Worm (Caenorhabditis elegans): ENCODE data around the gene T07E3.2.

T07E3.2 gene

ce11 chrIII:6945319-6945718, 38.8 kb downstream of the T07E3.2 start:
- TF ChIP-seq jun-1 (tag; optimal IDR thresholded peaks at IDR 0.05) (no peak), set-16 (GFP tag; IDR thresholded peaks at IDR 0.05) (peak; percentile 65), tra-1 (GFP tag; IDR thresholded peaks at IDR 0.05) (no peak), egl-43 (GFP tag; IDR thresholded peaks at IDR 0.05) (0 out of 2 replicates have a peak, but pooled peaks have one; percentile 23), nhr-25 (tag; optimal IDR thresholded peaks at IDR 0.05; ENCODE audit: borderline replicate concordance, insufficient read depth) (no peak), ceh-32 (tag; optimal IDR thresholded peaks at IDR 0.05; ENCODE audit: poor library complexity) (no peak)

- no peak for TF ChIP-seq saeg-2 (GFP tag; IDR thresholded peaks at IDR 0.05)
- no peak for TF ChIP-seq fos-1 (tag; optimal IDR thresholded peaks at IDR 0.05)
- no peak for TF ChIP-seq snpc-1.2 (GFP tag; IDR thresholded peaks at IDR 0.05)
- no peak for TF ChIP-seq duxl-1 (tag; optimal IDR thresholded peaks at IDR 0.05; ENCODE audit: poor library complexity)
- TF ChIP-seq pha-4 (GFP tag; IDR thresholded peaks at IDR 0.05), result no peak
- TF ChIP-seq pha-4 (tag; optimal IDR thresholded peaks at IDR 0.05), result no peak
- TF ChIP-seq nhr-28 (tag; optimal IDR thresholded peaks at IDR 0.05), result peak; percentile 19
- TF ChIP-seq zag-1 (tag; optimal IDR thresholded peaks at IDR 0.05), result no peak
- TF ChIP-seq nhr-41 (GFP tag; IDR thresholded peaks at IDR 0.05), result no peak
- no peak for TF ChIP-seq daf-12 (tag; optimal IDR thresholded peaks at IDR 0.05)
- TF ChIP-seq gei-8 (GFP tag; optimal IDR thresholded peaks at IDR 0.05), result no peak
- no peak for TF ChIP-seq mxl-3 (GFP tag; optimal IDR thresholded peaks at IDR 0.05)
- no peak for TF ChIP-seq sdz-12 (GFP tag; optimal IDR thresholded peaks at IDR 0.05)
- no peak for TF ChIP-seq skn-1 (tag; optimal IDR thresholded peaks at IDR 0.05)
- TF ChIP-seq mdl-1 (tag; optimal IDR thresholded peaks at IDR 0.05), result peak in 1 of 2 experiments; percentile 10
- TF ChIP-seq lin-1 (GFP tag; IDR thresholded peaks at IDR 0.05), result no peak
- no peak for TF ChIP-seq F49E8.2 (tag; optimal IDR thresholded peaks at IDR 0.05; ENCODE audit: borderline replicate concordance)
- TF ChIP-seq set-16 (GFP tag; IDR thresholded peaks at IDR 0.05), result no peak
- no peak for TF ChIP-seq ceh-28 (tag; optimal IDR thresholded peaks at IDR 0.05)
- no peak for TF ChIP-seq jun-1 (tag; optimal IDR thresholded peaks at IDR 0.05)
- no peak for TF ChIP-seq R02D3.7 (tag; optimal IDR thresholded peaks at IDR 0.05)
- peak; percentile 7 for TF ChIP-seq hlh-11 (tag; optimal IDR thresholded peaks at IDR 0.05)
Measured at ce11 chrIII:6945747-6946146, 39.2 kb downstream of the T07E3.2 start, which contains the start of gene abu-13. Gene abu-13, minus strand, starts transcription at chrIII:6945898.

- TF ChIP-seq hlh-30 (tag; optimal IDR thresholded peaks at IDR 0.05; ENCODE audit: insufficient read depth) (peak; percentile 4), zfp-2 (tag; optimal IDR thresholded peaks at IDR 0.05) (no peak), sdz-12 (GFP tag; optimal IDR thresholded peaks at IDR 0.05) (no peak), Y48G9A.11 (GFP tag; IDR thresholded peaks at IDR 0.05) (peak; percentile 97), unc-39 (tag; optimal IDR thresholded peaks at IDR 0.05) (no peak), aha-1 (tag) (peak; percentile 56), mes-2 (tag; optimal IDR thresholded peaks at IDR 0.05; ENCODE audit: poor library complexity, severe bottlenecking) (peak; percentile 28), aly-2 (tag; optimal IDR thresholded peaks at IDR 0.05) (no peak), daf-16 (GFP tag; optimal IDR thresholded peaks at IDR 0.05) (no peak), daf-16 (tag; optimal IDR thresholded peaks at IDR 0.05) (peak; percentile 18), T20F7.1 (GFP tag; optimal IDR thresholded peaks at IDR 0.05) (peak; percentile 95), lsy-2 (tag; optimal IDR thresholded peaks at IDR 0.05) (peak in 1 of 2 experiments; percentile 27)
Measured at ce11 chrIII:6946382-6946781, 39.9 kb downstream of the T07E3.2 start, which contains the start of gene let-711. Gene let-711, plus strand, starts transcription at chrIII:6946718.

DNA sequence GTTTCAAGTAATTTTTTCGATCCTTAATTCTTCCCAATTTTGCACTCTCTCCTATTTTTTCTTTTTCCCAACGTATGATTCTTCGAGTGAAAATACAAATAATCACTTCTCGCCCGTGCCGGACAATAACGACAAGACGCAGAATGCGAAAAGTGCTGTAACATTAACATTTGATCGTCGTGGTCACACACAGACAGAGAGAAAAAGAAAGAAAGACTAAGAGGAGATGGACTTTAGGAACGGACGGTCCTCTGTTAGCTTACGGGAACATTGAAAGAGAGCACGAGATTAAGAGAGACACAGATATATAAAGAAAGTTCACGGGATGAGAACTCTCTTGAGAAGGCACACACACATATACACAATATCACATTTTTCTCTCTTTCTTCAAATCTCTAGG, 41.4 kb downstream of the T07E3.2 start:
- TF ChIP-seq hlh-30 (tag; optimal IDR thresholded peaks at IDR 0.05; ENCODE audit: insufficient read depth) (peak; percentile 86), nhr-77 (tag; optimal IDR thresholded peaks at IDR 0.05) (no peak), hlh-11 (tag; optimal IDR thresholded peaks at IDR 0.05) (peak; percentile 48), nhr-42 (GFP tag; IDR thresholded peaks at IDR 0.05) (no peak), madf-5 (GFP tag; IDR thresholded peaks at IDR 0.05) (no peak), ZK337.2 (GFP tag; IDR thresholded peaks at IDR 0.05) (no peak), dmd-9 (GFP tag; IDR thresholded peaks at IDR 0.05) (no peak), T26A8.4 (GFP tag; IDR thresholded peaks at IDR 0.05) (no peak), lin-13 (GFP tag; optimal IDR thresholded peaks at IDR 0.05) (no peak), vab-7 (GFP tag; IDR thresholded peaks at IDR 0.05) (no peak), lin-29 (GFP tag; IDR thresholded peaks at IDR 0.05) (no peak), mxl-3 (GFP tag; optimal IDR thresholded peaks at IDR 0.05) (peak; percentile 26), duxl-1 (tag; optimal IDR thresholded peaks at IDR 0.05; ENCODE audit: poor library complexity) (no peak), T20F7.1 (GFP tag; optimal IDR thresholded peaks at IDR 0.05) (no peak), egl-27 (tag; optimal IDR thresholded peaks at IDR 0.05) (no peak), gei-8 (GFP tag; optimal IDR thresholded peaks at IDR 0.05) (no peak), daf-12 (tag; optimal IDR thresholded peaks at IDR 0.05) (no peak)

All from whole organism, L4 larva.